Fruit fly (Drosophila melanogaster): Measurements from ENCODE around the gene Qtzl.
A peak's percentile ranks its signal among the peaks of the same experiment; 100 is the strongest.

Gene Qtzl

DNA sequence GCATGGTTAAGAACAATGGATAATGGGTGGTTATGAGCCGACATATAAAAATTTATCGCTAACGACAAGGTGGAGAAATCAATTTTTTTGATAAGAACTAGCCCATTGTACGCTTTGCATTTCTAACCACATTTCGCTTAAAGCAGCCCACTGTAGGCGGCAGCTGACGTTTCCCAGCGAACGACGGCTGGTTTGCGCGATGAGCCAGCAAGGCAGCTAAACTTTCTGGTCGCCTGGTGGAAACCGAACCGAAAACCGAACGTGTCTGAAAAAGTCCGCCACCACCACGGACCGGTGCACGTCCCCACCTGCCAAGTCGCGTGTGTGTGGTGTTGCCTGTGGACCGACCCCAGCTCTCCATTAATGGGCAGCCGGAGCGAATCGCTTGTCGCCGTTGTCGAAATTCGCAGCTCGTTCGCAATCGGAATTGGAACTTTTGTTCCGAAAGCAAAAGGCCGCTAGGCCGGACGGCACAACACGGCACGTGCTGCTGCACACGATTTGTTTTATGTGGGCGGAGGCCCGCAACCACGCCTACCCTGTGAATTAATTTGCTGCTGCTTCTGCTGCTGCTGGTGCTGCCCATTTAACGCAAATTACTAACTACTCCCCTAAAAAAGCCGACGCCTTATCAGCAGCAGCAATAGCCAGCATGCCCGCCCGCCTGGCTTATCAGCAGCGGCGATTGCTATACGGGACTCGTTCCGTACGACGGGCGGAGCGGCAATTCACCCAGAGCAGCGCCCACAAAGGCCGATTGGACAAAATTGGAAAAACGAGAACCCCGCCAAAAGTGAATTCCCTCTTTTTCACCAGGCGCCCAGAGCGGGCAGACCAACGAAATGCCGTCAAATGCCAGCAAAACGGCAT is 7.6 kb downstream of the Qtzl start (continued):
- no peak for TF ChIP-seq CG9932 (GFP tag; IDR thresholded peaks at IDR 0.05)
- TF ChIP-seq Doc3 (GFP tag; IDR thresholded peaks at IDR 0.05; ENCODE audit: partially characterized antibody), result no peak
- peak; percentile 44 for TF ChIP-seq dmrt99B (tag; optimal IDR thresholded peaks at IDR 0.05)
- TF ChIP-seq Xbp1 (GFP tag; optimal IDR thresholded peaks at IDR 0.05), result peak; percentile 63
- no peak for TF ChIP-seq CG11696 (GFP tag; IDR thresholded peaks at IDR 0.05)
- no peak for TF ChIP-seq sens-2 (GFP tag; IDR thresholded peaks at IDR 0.05)
- no peak for TF ChIP-seq CG43689 (GFP tag; IDR thresholded peaks at IDR 0.05)
- peak; percentile 8 for TF ChIP-seq CG8089 (GFP tag; optimal IDR thresholded peaks at IDR 0.05)
- no peak for TF ChIP-seq CG18619 (GFP tag; optimal IDR thresholded peaks at IDR 0.05)
- TF ChIP-seq gcm (GFP tag; optimal IDR thresholded peaks at IDR 0.05), result peak; percentile 94
- no peak for TF ChIP-seq slp2 (GFP tag; optimal IDR thresholded peaks at IDR 0.05)
- no peak for TF ChIP-seq CG10274 (GFP tag; optimal IDR thresholded peaks at IDR 0.05)
- no peak for TF ChIP-seq CG14965 (GFP tag; optimal IDR thresholded peaks at IDR 0.05; ENCODE audit: borderline replicate concordance)
- TF ChIP-seq CG1792 (GFP tag; optimal IDR thresholded peaks at IDR 0.05), result no peak
- peak; percentile 31 for TF ChIP-seq CG10654 (GFP tag; optimal IDR thresholded peaks at IDR 0.05)
- TF ChIP-seq danr (GFP tag; IDR thresholded peaks at IDR 0.05), result no peak
- TF ChIP-seq MESR4 (GFP tag; optimal IDR thresholded peaks at IDR 0.05), result no peak
- TF ChIP-seq Asciz (GFP tag; optimal IDR thresholded peaks at IDR 0.05), result no peak
- TF ChIP-seq abd-A (tag; optimal IDR thresholded peaks at IDR 0.05), result peak; percentile 100
- TF ChIP-seq hth (optimal IDR thresholded peaks at IDR 0.05), result no peak
- TF ChIP-seq onecut (GFP tag; IDR thresholded peaks at IDR 0.05), result peak; percentile 15; the same call in 1 of the 2 replicates
- TF ChIP-seq usp (GFP tag; optimal IDR thresholded peaks at IDR 0.05), result no peak
- TF ChIP-seq Elba2 (GFP tag; optimal IDR thresholded peaks at IDR 0.05), result peak; percentile 16
- no peak for TF ChIP-seq CG4424 (GFP tag; optimal IDR thresholded peaks at IDR 0.05)
- TF ChIP-seq CG15601 (tag; optimal IDR thresholded peaks at IDR 0.05), result no peak
- TF ChIP-seq twi (tag; optimal IDR thresholded peaks at IDR 0.05), result no peak
- no peak for TF ChIP-seq ewg (GFP tag; optimal IDR thresholded peaks at IDR 0.05)
- no peak for TF ChIP-seq dan (GFP tag; IDR thresholded peaks at IDR 0.05)
- no peak for TF ChIP-seq Sin3A (optimal IDR thresholded peaks at IDR 0.05)
- TF ChIP-seq H15 (GFP tag; IDR thresholded peaks at IDR 0.05), result no peak
- TF ChIP-seq CG17385 (GFP tag; optimal IDR thresholded peaks at IDR 0.05), result no peak
- TF ChIP-seq CG10431 (GFP tag; optimal IDR thresholded peaks at IDR 0.05), result peak; percentile 97
- TF ChIP-seq CG3847 (GFP tag; IDR thresholded peaks at IDR 0.05), result no peak
- peak; percentile 8 for TF ChIP-seq schlank (tag; optimal IDR thresholded peaks at IDR 0.05)
- TF ChIP-seq dm (GFP tag; optimal IDR thresholded peaks at IDR 0.05), result no peak
- TF ChIP-seq CG3163 (GFP tag; optimal IDR thresholded peaks at IDR 0.05), result no peak
- TF ChIP-seq pfk (GFP tag; optimal IDR thresholded peaks at IDR 0.05), result no peak
- peak; percentile 4 for TF ChIP-seq CG10462 (GFP tag; optimal IDR thresholded peaks at IDR 0.05)
- TF ChIP-seq kah (GFP tag; optimal IDR thresholded peaks at IDR 0.05), result peak; percentile 82
- TF ChIP-seq H2.0 (GFP tag; IDR thresholded peaks at IDR 0.05), result no peak
- no peak for TF ChIP-seq CkIIα-i1 (GFP tag; IDR thresholded peaks at IDR 0.05)
- no peak for TF ChIP-seq sisA (GFP tag; IDR thresholded peaks at IDR 0.05)
- TF ChIP-seq Antp (GFP tag; optimal IDR thresholded peaks at IDR 0.05), result no peak
- no peak for TF ChIP-seq CG12236 (GFP tag; optimal IDR thresholded peaks at IDR 0.05)
- TF ChIP-seq Kr (GFP tag; optimal IDR thresholded peaks at IDR 0.05), result peak; percentile 13
- no peak for TF ChIP-seq CG42726 (GFP tag; IDR thresholded peaks at IDR 0.05; ENCODE audit: partially characterized antibody)
- peak; percentile 55 for TF ChIP-seq CG30403 (GFP tag; optimal IDR thresholded peaks at IDR 0.05)
- TF ChIP-seq kay (GFP tag; optimal IDR thresholded peaks at IDR 0.05), result no peak
- TF ChIP-seq NC2α (GFP tag; optimal IDR thresholded peaks at IDR 0.05), result no peak
- TF ChIP-seq NfI (GFP tag; optimal IDR thresholded peaks at IDR 0.05), result peak; percentile 59
- no peak for TF ChIP-seq Sry-β (GFP tag; optimal IDR thresholded peaks at IDR 0.05)

All from whole organism, embryonic.